Fruit fly (Drosophila melanogaster) whole organism, embryonic: ENCODE data around the gene CG43980.

Experiments used
- B-H2 ChIP-seq: fragments of 200-800 bp; sonication (Bioruptor generic); optimal IDR thresholded peaks from 2 replicates; lab custom pipeline; 2018; ENCODE audit warnings: missing biosample characterization, mild to moderate bottlenecking, missing genetic modification characterization
- CG11456 ChIP-seq: fragments of 200-800 bp; sonication (Bioruptor generic); IDR thresholded peaks from 3 replicates; pipeline ENCODE4 v1.3.6; 2022; ENCODE audit warnings: missing biosample characterization, missing genetic modification characterization
- CG13775 ChIP-seq: fragments of 200-800 bp; sonication (Bioruptor generic); optimal IDR thresholded peaks from 3 replicates; lab custom pipeline; 2017; ENCODE audit warnings: missing biosample characterization, mild to moderate bottlenecking, missing genetic modification characterization
- CG1529 ChIP-seq: fragments of 200-800 bp; sonication (Bioruptor generic); optimal IDR thresholded peaks from 3 replicates; lab custom pipeline; 2018; ENCODE audit warnings: missing biosample characterization, missing genetic modification characterization
- CG1603 ChIP-seq: fragments of 200-800 bp; sonication (Bioruptor generic); optimal IDR thresholded peaks from 2 replicates; lab custom pipeline; 2019; ENCODE audit warnings: missing biosample characterization, mild to moderate bottlenecking, missing genetic modification characterization, moderate library complexity
- Dfd ChIP-seq, 2 experiments: fragments of >200 bp; optimal IDR thresholded peaks; 2 replicates each; lab custom pipeline; 2017; ENCODE audit warnings: missing biosample characterization in 2 of 2, missing genetic modification characterization in 2 of 2
- Hand ChIP-seq: fragments of 200-800 bp; sonication (Bioruptor generic); optimal IDR thresholded peaks from 2 replicates; lab custom pipeline; 2017; ENCODE audit warnings: mild to moderate bottlenecking, missing biosample characterization, missing genetic modification reagents, missing genetic modification characterization
- Mrtf ChIP-seq: fragments of 200-800 bp; sonication (Bioruptor generic); IDR thresholded peaks from 3 replicates; pipeline ENCODE4 v1.3.6; 2022; ENCODE audit warnings: missing biosample characterization, missing genetic modification characterization
- ems ChIP-seq: fragments of 200-800 bp; sonication (Bioruptor generic); optimal IDR thresholded peaks from 3 replicates; lab custom pipeline; 2016; ENCODE audit warnings: missing biosample characterization, missing genetic modification characterization
- ewg ChIP-seq: fragments of 200-800 bp; sonication (Bioruptor generic); optimal IDR thresholded peaks from 3 replicates; lab custom pipeline; 2017; ENCODE audit warnings: mild to moderate bottlenecking, missing biosample characterization, missing genetic modification reagents, missing genetic modification characterization
- gsb ChIP-seq: fragments of 200-800 bp; sonication (Bioruptor generic); IDR thresholded peaks from 2 replicates; pipeline ENCODE4 v1.3.6; 2022; ENCODE audit warnings: missing biosample characterization, missing genetic modification characterization
- mirr ChIP-seq: fragments of 200-800 bp; sonication (Bioruptor generic); optimal IDR thresholded peaks from 3 replicates; lab custom pipeline; 2018; ENCODE audit warnings: missing biosample characterization, mild to moderate bottlenecking, missing genetic modification characterization
- psq ChIP-seq: fragments of 200-800 bp; sonication (Bioruptor generic); optimal IDR thresholded peaks from 2 replicates; lab custom pipeline; 2017; ENCODE audit warnings: missing biosample characterization, missing genetic modification characterization
- sisA ChIP-seq: fragments of 200-800 bp; sonication (Bioruptor generic); IDR thresholded peaks from 2 replicates; pipeline ENCODE4 v1.3.6; 2022; ENCODE audit warnings: missing biosample characterization, missing genetic modification characterization

DNA sequence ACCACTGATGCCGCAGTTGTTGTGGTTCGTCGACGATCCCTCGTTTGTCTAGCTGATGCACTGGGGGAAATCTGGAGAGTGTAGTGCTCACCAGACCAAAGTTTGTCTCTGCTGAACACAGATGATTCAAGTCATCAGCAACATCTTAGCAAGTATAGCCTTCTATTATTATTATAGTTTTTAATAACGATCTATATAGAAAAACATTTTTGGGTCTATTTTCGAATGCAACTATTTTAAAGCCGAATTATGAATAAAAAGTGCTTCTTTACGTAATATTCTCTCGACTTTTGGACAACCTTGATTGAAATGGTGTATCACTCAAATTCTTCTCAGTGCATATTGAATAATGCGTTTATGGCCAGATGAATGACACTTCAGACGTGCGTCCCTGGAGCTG, 41.0 kb downstream of the CG43980 start:
- TF ChIP-seq Hand (no peak), sisA (GFP tag; lab: Robert Waterston, UW) (no peak), ems (no peak), CG1603 (no peak), Dfd (GFP tag; optimal IDR thresholded peaks at IDR 0.05; lab: Kevin White, UChicago) (no peak), CG13775 (GFP tag; lab: Kevin White, UChicago) (no peak), psq (GFP tag; lab: Kevin White, UChicago) (no peak), ewg (GFP tag; lab: Kevin White, UChicago) (no peak), Mrtf (GFP tag; lab: Robert Waterston, UW) (no peak), gsb (GFP tag; lab: Robert Waterston, UW) (no peak), CG1529 (GFP tag; lab: Kevin White, UChicago) (no peak), CG11456 (no peak), B-H2 (GFP tag; lab: Kevin White, UChicago) (no peak), mirr (GFP tag; lab: Kevin White, UChicago) (no peak)
